Fruit fly (Drosophila melanogaster) whole organism, embryonic: ENCODE measurements around the gene SmydA-9.

Source experiments
- ATbp ChIP-seq: fragments of 200-800 bp; sonication (Bioruptor generic); optimal IDR thresholded peaks from 2 replicates; lab custom pipeline; 2017; ENCODE audit warnings: missing biosample characterization, mild to moderate bottlenecking, missing genetic modification characterization, missing genetic modification reagents
- CG10209 ChIP-seq: fragments of 200-800 bp; sonication (Bioruptor generic); optimal IDR thresholded peaks from 3 replicates; lab custom pipeline; 2017; ENCODE audit warnings: missing biosample characterization, mild to moderate bottlenecking, missing genetic modification characterization, missing genetic modification reagents
- CG12942 ChIP-seq: fragments of 200-800 bp; sonication (Bioruptor generic); optimal IDR thresholded peaks from 3 replicates; lab custom pipeline; 2016; ENCODE audit warnings: missing biosample characterization, missing genetic modification characterization
- CG13123 ChIP-seq: fragments of 200-800 bp; sonication (Bioruptor generic); optimal IDR thresholded peaks from 2 replicates; lab custom pipeline; 2016; ENCODE audit warnings: missing biosample characterization, missing genetic modification characterization
- CG14667 ChIP-seq: fragments of 200-800 bp; sonication (Bioruptor generic); IDR thresholded peaks from 2 replicates; pipeline ENCODE4 v1.3.6; 2022; ENCODE audit warnings: missing biosample characterization, missing genetic modification characterization
- CG18619 ChIP-seq: fragments of 200-800 bp; sonication (Bioruptor generic); optimal IDR thresholded peaks from 3 replicates; lab custom pipeline; 2017; ENCODE audit warnings: missing biosample characterization, mild to moderate bottlenecking, missing genetic modification characterization
- CG2199 ChIP-seq: fragments of 200-800 bp; sonication (Bioruptor generic); IDR thresholded peaks from 3 replicates; pipeline ENCODE4 v1.3.6; 2022; ENCODE audit warnings: missing biosample characterization, missing genetic modification characterization
- CG4360 ChIP-seq: fragments of 200-800 bp; sonication (Bioruptor generic); IDR thresholded peaks from 2 replicates; pipeline ENCODE4 v1.3.6; 2022; ENCODE audit warnings: missing biosample characterization, missing genetic modification characterization
- CG5953 ChIP-seq: fragments of 200-800 bp; sonication (Bioruptor generic); IDR thresholded peaks from 2 replicates; pipeline ENCODE4 v1.3.6; 2022; ENCODE audit warnings: missing biosample characterization, missing genetic modification characterization
- CG6175 ChIP-seq: fragments of 200-800 bp; sonication (Bioruptor generic); IDR thresholded peaks from 3 replicates; pipeline ENCODE4 v1.3.6; 2022; ENCODE audit warnings: missing biosample characterization, missing genetic modification characterization
- CG6272 ChIP-seq: fragments of 200-800 bp; sonication (Bioruptor generic); IDR thresholded peaks from 2 replicates; pipeline ENCODE4 v1.3.6; 2022; ENCODE audit warnings: missing biosample characterization, missing genetic modification characterization
- CG6791 ChIP-seq: fragments of 200-800 bp; sonication (Bioruptor generic); IDR thresholded peaks from 3 replicates; pipeline ENCODE4 v1.3.6; 2022; ENCODE audit warnings: missing biosample characterization, missing genetic modification characterization; ENCODE audit not compliant: partially characterized antibody
- CG7963 ChIP-seq: fragments of 200-800 bp; sonication (Bioruptor generic); IDR thresholded peaks from 3 replicates; pipeline ENCODE4 v1.3.6; 2022; ENCODE audit warnings: missing biosample characterization, missing genetic modification characterization; ENCODE audit not compliant: partially characterized antibody
- CG8290 ChIP-seq, 3 experiments: fragments of 200-800 bp; sonication (Bioruptor generic); optimal IDR thresholded peaks; 2 replicates each; lab custom pipeline; 2016 to 2019; ENCODE audit warnings: missing biosample characterization in 3 of 3, missing genetic modification characterization in 3 of 3, mild to moderate bottlenecking in 2 of 3, moderate library complexity in 1 of 3
- CG9797 ChIP-seq: fragments of 200-800 bp; sonication (Bioruptor generic); optimal IDR thresholded peaks from 3 replicates; lab custom pipeline; 2018; ENCODE audit warnings: missing biosample characterization, mild to moderate bottlenecking, missing genetic modification characterization
- CG9932 ChIP-seq: fragments of 200-800 bp; sonication (Bioruptor generic); IDR thresholded peaks from 2 replicates; pipeline ENCODE4 v1.3.6; 2022; ENCODE audit warnings: missing biosample characterization, missing genetic modification characterization
- HmgZ ChIP-seq: fragments of 200-800 bp; sonication (Bioruptor generic); optimal IDR thresholded peaks from 2 replicates; lab custom pipeline; 2018; ENCODE audit warnings: missing biosample characterization, mild to moderate bottlenecking, missing genetic modification characterization
- Hr51 ChIP-seq, 2 experiments: fragments of 200-800 bp; sonication (Bioruptor generic); optimal IDR thresholded peaks; 2 replicates in 1 of 2; 3 replicates in 1 of 2; lab custom pipeline; 2016 to 2018; ENCODE audit warnings: missing biosample characterization in 2 of 2, missing genetic modification characterization in 2 of 2, mild to moderate bottlenecking in 1 of 2, moderate library complexity in 1 of 2
- Ptx1 ChIP-seq: fragments of 200-800 bp; sonication (Bioruptor generic); IDR thresholded peaks from 2 replicates; pipeline ENCODE4 v1.3.6; 2022; ENCODE audit warnings: missing biosample characterization, missing genetic modification characterization
- Sox102F ChIP-seq: fragments of 200-800 bp; sonication (Bioruptor generic); optimal IDR thresholded peaks from 2 replicates; lab custom pipeline; 2018; ENCODE audit warnings: missing biosample characterization, mild to moderate bottlenecking, missing genetic modification characterization, moderate library complexity
- TFAM ChIP-seq: fragments of 200-800 bp; sonication (Bioruptor generic); optimal IDR thresholded peaks from 2 replicates; lab custom pipeline; 2017; ENCODE audit warnings: missing biosample characterization, missing genetic modification characterization, inconsistent platforms
- Trl ChIP-seq, 3 experiments: fragments of >200 bp in 2 of 3; fragments of 200-800 bp in 1 of 3; sonication (Bioruptor generic) in 1 of 3; optimal IDR thresholded peaks; 2 replicates in 1 of 3; 3 replicates in 2 of 3; lab custom pipeline; 2016 to 2017; ENCODE audit warnings: missing biosample characterization in 1 of 3, missing genetic modification characterization in 1 of 3
- Usf ChIP-seq: fragments of 200-800 bp; sonication (Bioruptor generic); optimal IDR thresholded peaks from 2 replicates; lab custom pipeline; 2017; ENCODE audit warnings: missing genotype, missing biosample characterization, missing genetic modification characterization
- Vsx1 ChIP-seq: fragments of 200-800 bp; sonication (Bioruptor generic); optimal IDR thresholded peaks from 2 replicates; lab custom pipeline; 2017; ENCODE audit warnings: missing biosample characterization, mild to moderate bottlenecking, missing genetic modification characterization, missing genetic modification reagents
- amos ChIP-seq: fragments of 200-800 bp; sonication (Bioruptor generic); IDR thresholded peaks from 2 replicates; pipeline ENCODE4 v1.3.6; 2022; ENCODE audit warnings: missing biosample characterization, missing genetic modification characterization; ENCODE audit not compliant: partially characterized antibody
- br ChIP-seq: fragments of >200 bp; optimal IDR thresholded peaks from 2 replicates; lab custom pipeline; 2017
- caup ChIP-seq: fragments of 200-800 bp; sonication (Bioruptor generic); optimal IDR thresholded peaks from 3 replicates; lab custom pipeline; 2017; ENCODE audit warnings: missing biosample characterization, mild to moderate bottlenecking, missing genetic modification characterization, moderate library complexity; ENCODE audit not compliant: severe bottlenecking
- da ChIP-seq: fragments of 200-800 bp; sonication (Bioruptor generic); optimal IDR thresholded peaks from 2 replicates; lab custom pipeline; 2016; ENCODE audit warnings: missing biosample characterization, missing genetic modification characterization
- dati ChIP-seq: fragments of 200-800 bp; sonication (Bioruptor generic); IDR thresholded peaks from 2 replicates; pipeline ENCODE4 v1.3.6; 2022; ENCODE audit warnings: missing biosample characterization, missing genetic modification characterization
- esg ChIP-seq: fragments of 200-800 bp; sonication (Bioruptor generic); conservative IDR thresholded peaks from 2 replicates; pipeline ENCODE4 v1.3.6; 2022; ENCODE audit warnings: missing biosample characterization, missing genetic modification characterization
- fu2 ChIP-seq: fragments of 200-800 bp; sonication (Bioruptor generic); optimal IDR thresholded peaks from 2 replicates; lab custom pipeline; 2016; ENCODE audit warnings: missing biosample characterization, missing genetic modification characterization
- hb ChIP-seq: fragments of 200-800 bp; sonication (Bioruptor generic); IDR thresholded peaks from 3 replicates; pipeline ENCODE4 v1.3.6; 2022; ENCODE audit warnings: missing biosample characterization, missing genetic modification characterization; ENCODE audit not compliant: partially characterized antibody
- hkb ChIP-seq, 2 experiments: fragments of 200-800 bp in 1 of 2; fragments of >200 bp in 1 of 2; sonication (Bioruptor generic) in 1 of 2; IDR thresholded peaks in 1 of 2; optimal IDR thresholded peaks in 1 of 2; 2 replicates each; pipeline versions ENCODE4 v1.3.6 to Lab custom; 2017 to 2022; ENCODE audit warnings: missing biosample characterization in 1 of 2, missing genetic modification characterization in 1 of 2
- jumu ChIP-seq: fragments of 200-800 bp; sonication (Bioruptor generic); optimal IDR thresholded peaks from 3 replicates; lab custom pipeline; 2016; ENCODE audit warnings: missing biosample characterization, missing genetic modification characterization
- kah ChIP-seq: fragments of 200-800 bp; sonication (Bioruptor generic); optimal IDR thresholded peaks from 2 replicates; lab custom pipeline; 2018; ENCODE audit warnings: missing biosample characterization, mild to moderate bottlenecking, missing genetic modification characterization
- knrl ChIP-seq: fragments of 200-800 bp; sonication (Bioruptor generic); IDR thresholded peaks from 3 replicates; pipeline ENCODE4 v1.3.6; 2022; ENCODE audit warnings: missing biosample characterization, missing genetic modification characterization; ENCODE audit not compliant: partially characterized antibody
- lilli ChIP-seq: fragments of 200-800 bp; sonication (Bioruptor generic); optimal IDR thresholded peaks from 3 replicates; lab custom pipeline; 2016; ENCODE audit warnings: missing biosample characterization, missing genetic modification characterization
- maf-S ChIP-seq: fragments of 200-800 bp; sonication (Bioruptor generic); optimal IDR thresholded peaks from 2 replicates; lab custom pipeline; 2016; ENCODE audit warnings: missing biosample characterization, missing genetic modification characterization
- p53 ChIP-seq: fragments of 200-800 bp; sonication (Bioruptor generic); optimal IDR thresholded peaks from 2 replicates; lab custom pipeline; 2016; ENCODE audit warnings: missing biosample characterization, missing genetic modification characterization
- row ChIP-seq: fragments of 200-800 bp; sonication (Bioruptor generic); IDR thresholded peaks from 3 replicates; pipeline ENCODE4 v1.3.6; 2022; ENCODE audit warnings: missing biosample characterization, missing genetic modification characterization
- sc ChIP-seq, 3 experiments: fragments of >200 bp in 2 of 3; fragments of 200-800 bp in 1 of 3; sonication (Bioruptor generic) in 1 of 3; optimal IDR thresholded peaks; 2 replicates in 2 of 3; 3 replicates in 1 of 3; lab custom pipeline; 2017; ENCODE audit warnings: mild to moderate bottlenecking in 1 of 3, missing biosample characterization in 1 of 3, missing genetic modification characterization in 1 of 3, missing genetic modification reagents in 1 of 3
- schlank ChIP-seq: fragments of 200-800 bp; sonication (Bioruptor generic); optimal IDR thresholded peaks from 2 replicates; lab custom pipeline; 2018; ENCODE audit warnings: missing biosample characterization, mild to moderate bottlenecking, missing genetic modification characterization
- sd ChIP-seq: fragments of 200-800 bp; sonication (Bioruptor generic); optimal IDR thresholded peaks from 3 replicates; lab custom pipeline; 2018; ENCODE audit warnings: missing biosample characterization, mild to moderate bottlenecking, missing genetic modification characterization, moderate library complexity
- sens-2 ChIP-seq: fragments of 200-800 bp; sonication (Bioruptor generic); IDR thresholded peaks from 2 replicates; pipeline ENCODE4 v1.3.6; 2022; ENCODE audit warnings: missing biosample characterization, missing genetic modification characterization
- sob ChIP-seq: fragments of 200-800 bp; sonication (Bioruptor generic); IDR thresholded peaks from 2 replicates; pipeline ENCODE4 v1.3.6; 2022; ENCODE audit warnings: missing biosample characterization, missing genetic modification characterization
- sqz ChIP-seq: fragments of 200-800 bp; sonication (Bioruptor generic); optimal IDR thresholded peaks from 3 replicates; lab custom pipeline; 2018; ENCODE audit warnings: missing biosample characterization, mild to moderate bottlenecking, missing genetic modification characterization
- tap ChIP-seq: fragments of 200-800 bp; optimal IDR thresholded peaks from 3 replicates; lab custom pipeline; 2019; ENCODE audit warnings: missing biosample characterization, mild to moderate bottlenecking, missing genetic modification characterization, moderate library complexity
- vnd ChIP-seq: fragments of 200-800 bp; sonication (Bioruptor generic); IDR thresholded peaks from 3 replicates; pipeline ENCODE4 v1.3.6; 2022; ENCODE audit warnings: missing biosample characterization, missing genetic modification characterization; ENCODE audit not compliant: partially characterized antibody
- yki ChIP-seq: fragments of >200 bp; optimal IDR thresholded peaks from 3 replicates; lab custom pipeline; 2018

SmydA-9 gene

DNA sequence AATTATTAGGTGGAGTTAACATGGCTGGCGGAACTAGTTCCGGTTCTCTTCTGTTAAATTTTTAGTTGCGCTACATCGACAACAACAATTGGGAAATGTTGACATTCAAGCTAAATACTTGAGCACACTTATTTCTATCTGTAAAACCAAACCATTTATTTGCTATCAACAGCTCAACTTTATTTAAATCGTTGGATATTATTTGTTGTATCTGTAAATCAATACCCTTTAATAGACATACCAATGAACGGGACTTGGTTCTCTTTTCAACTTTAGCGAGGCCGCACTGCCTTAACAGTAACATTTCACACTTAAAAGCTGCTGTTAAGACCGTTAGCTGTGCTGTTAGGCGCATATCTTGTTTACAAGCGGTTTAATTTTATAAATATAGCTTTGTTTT, 17.1 kb downstream of the SmydA-9 start, which contains the start of gene CG12106 (continued):
- no peak for TF ChIP-seq fu2 (GFP tag; lab: Kevin White, UChicago)
- peak; percentile 11 for TF ChIP-seq jumu
- no peak for TF ChIP-seq CG6175
- no peak for TF ChIP-seq amos (GFP tag; lab: Robert Waterston, UW)
- TF ChIP-seq CG18619 (GFP tag; lab: Kevin White, UChicago), result peak; percentile 33
- peak in 1 of 2 experiments; percentile 48 for TF ChIP-seq Hr51 (GFP tag; optimal IDR thresholded peaks at IDR 0.05; lab: Kevin White, UChicago)
- TF ChIP-seq CG8290 (GFP tag; optimal IDR thresholded peaks at IDR 0.05; lab: Kevin White, UChicago), result no peak
- TF ChIP-seq CG8290 (tag; optimal IDR thresholded peaks at IDR 0.05; lab: Kevin White, UChicago), result peak in 1 of 2 experiments; percentile 72
- TF ChIP-seq TFAM (GFP tag; lab: Kevin White, UChicago), result no peak
- TF ChIP-seq Vsx1, result no peak
- no peak for TF ChIP-seq CG7963
- no peak for TF ChIP-seq maf-S
- no peak for TF ChIP-seq sqz (GFP tag; lab: Kevin White, UChicago)
- TF ChIP-seq Usf (GFP tag; lab: Kevin White, UChicago), result no peak
- no peak; the same call in none of the 2 replicates for TF ChIP-seq CG9932 (GFP tag; lab: Robert Waterston, UW)
- no peak for TF ChIP-seq Trl (optimal IDR thresholded peaks at IDR 0.05; lab: Kevin White, UChicago)
- TF ChIP-seq Trl (GFP tag; optimal IDR thresholded peaks at IDR 0.05; lab: Kevin White, UChicago), result peak; percentile 39
- no peak for TF ChIP-seq caup (GFP tag; lab: Kevin White, UChicago)
- TF ChIP-seq CG5953 (GFP tag; lab: Robert Waterston, UW), result no peak
- 0 out of 2 replicates have a peak, but pooled peaks have one; percentile 13 for TF ChIP-seq sob (GFP tag; lab: Robert Waterston, UW)
- TF ChIP-seq CG2199, result no peak
- no peak for TF ChIP-seq yki (lab: Kevin White, UChicago)
- peak; percentile 12 for TF ChIP-seq CG10209 (GFP tag; lab: Kevin White, UChicago)
- no peak for TF ChIP-seq CG14667 (GFP tag; lab: Robert Waterston, UW)
- no peak for TF ChIP-seq sens-2
- peak; percentile 19 for TF ChIP-seq schlank (tag; lab: Kevin White, UChicago)
- no peak for TF ChIP-seq sd (tag; lab: Kevin White, UChicago)
- no peak for TF ChIP-seq dati (GFP tag; lab: Robert Waterston, UW)
- TF ChIP-seq esg (GFP tag; lab: Robert Waterston, UW), result peak; percentile 57; the same call in 1 of the 2 replicates
- no peak for TF ChIP-seq CG6272 (GFP tag; lab: Robert Waterston, UW)
- no peak for TF ChIP-seq hb
- TF ChIP-seq HmgZ, result peak; percentile 3
- no peak for TF ChIP-seq kah (GFP tag; lab: Kevin White, UChicago)
- no peak for TF ChIP-seq br (lab: Kevin White, UChicago)
- no peak for TF ChIP-seq ATbp (GFP tag; lab: Kevin White, UChicago)
- TF ChIP-seq vnd, result no peak
- no peak for TF ChIP-seq Sox102F
- TF ChIP-seq CG6791 (GFP tag; lab: Robert Waterston, UW), result no peak
- no peak for TF ChIP-seq knrl (GFP tag; lab: Robert Waterston, UW)
- no peak for TF ChIP-seq sc (optimal IDR thresholded peaks at IDR 0.05; lab: Kevin White, UChicago)
- no peak for TF ChIP-seq sc (GFP tag; optimal IDR thresholded peaks at IDR 0.05; lab: Kevin White, UChicago)
- TF ChIP-seq p53 (GFP tag; lab: Kevin White, UChicago), result no peak
- TF ChIP-seq CG13123 (GFP tag; lab: Kevin White, UChicago), result peak; percentile 20
- peak; percentile 72 for TF ChIP-seq lilli (GFP tag; lab: Kevin White, UChicago)
- no peak for TF ChIP-seq CG9797
- no peak; the same call in none of the 2 replicates for TF ChIP-seq Ptx1 (GFP tag; lab: Robert Waterston, UW)
- TF ChIP-seq CG12942 (GFP tag; lab: Kevin White, UChicago), result peak; percentile 34
- TF ChIP-seq tap (tag; lab: Kevin White, UChicago), result no peak
- TF ChIP-seq row (GFP tag; lab: Robert Waterston, UW), result peak; percentile 92
- TF ChIP-seq da, result no peak
- no peak for TF ChIP-seq hkb (optimal IDR thresholded peaks at IDR 0.05; lab: Kevin White, UChicago)
- TF ChIP-seq hkb (GFP tag; IDR thresholded peaks at IDR 0.05; lab: Robert Waterston, UW), result peak; percentile 53
- peak; percentile 62; the same call in 1 of the 2 replicates for TF ChIP-seq CG4360
